Worm (Caenorhabditis elegans): ENCODE measurements around the gene ZK185.1.

Gene ZK185.1

DNA sequence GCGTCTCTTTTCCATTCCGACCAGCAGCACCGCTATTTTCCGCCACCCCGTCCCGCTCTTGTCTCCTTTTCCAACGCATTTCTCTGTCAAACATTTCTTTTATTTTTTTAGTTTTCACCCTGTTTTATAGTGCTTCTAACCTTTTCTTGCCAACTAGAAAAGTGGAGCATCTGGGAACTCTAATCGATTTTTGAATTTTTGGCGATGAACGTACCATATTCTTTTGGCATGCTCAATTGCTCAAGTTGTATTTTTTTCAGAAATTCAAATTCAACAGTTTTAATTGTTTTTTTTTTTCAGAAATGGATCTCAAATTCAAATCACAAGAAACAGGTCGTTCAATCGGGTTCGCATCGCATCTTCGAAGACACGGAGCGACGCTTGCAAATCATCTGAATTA is at the start of gene ZK185.1:
Gene ZK185.1, plus strand, starts transcription at position 301 of the 400 bp plus-strand sequence.
- no peak for TF ChIP-seq nhr-19 (GFP tag; conservative IDR thresholded peaks at IDR 0.05)
- no peak for TF ChIP-seq efl-1 (optimal IDR thresholded peaks at IDR 0.05)
- peak in 1 of 2 experiments; percentile 58 for TF ChIP-seq efl-1 (GFP tag; optimal IDR thresholded peaks at IDR 0.05 in 1 of 2)
- no peak for TF ChIP-seq nhr-47 (tag; optimal IDR thresholded peaks at IDR 0.05)

DNA sequence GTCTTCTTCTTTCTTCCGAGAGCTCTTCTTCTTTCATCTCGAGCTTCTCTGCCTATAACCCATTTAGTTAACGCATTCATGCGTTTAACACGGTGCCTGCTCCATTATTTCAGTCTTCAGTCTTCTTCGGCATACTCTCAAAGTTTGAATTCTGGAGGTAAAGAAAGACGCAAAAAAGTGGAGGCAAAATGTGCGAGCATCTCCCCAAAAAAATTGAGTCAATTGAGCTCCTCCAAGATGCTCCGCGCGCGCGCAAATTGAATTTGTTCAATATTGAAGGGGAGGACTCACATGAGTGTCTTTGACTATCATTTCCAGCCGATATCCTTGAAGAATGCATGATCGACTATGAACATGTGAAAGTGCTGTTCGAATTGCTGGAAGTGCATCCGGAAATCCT is 43.3 kb upstream of the ZK185.1 start:
- no peak for TF ChIP-seq grh-1 (GFP tag; IDR thresholded peaks at IDR 0.05)
- TF ChIP-seq nhr-71 (tag; optimal IDR thresholded peaks at IDR 0.05), result peak; percentile 7
- no peak for TF ChIP-seq aha-1 (tag; optimal IDR thresholded peaks at IDR 0.05)
- no peak for TF ChIP-seq mef-2 (tag; optimal IDR thresholded peaks at IDR 0.05)
- no peak for TF ChIP-seq lin-39 (tag; optimal IDR thresholded peaks at IDR 0.05)
- TF ChIP-seq pag-3 (tag; optimal IDR thresholded peaks at IDR 0.05; ENCODE audit: borderline replicate concordance, insufficient read depth), result no peak
- TF ChIP-seq blmp-1 (tag; optimal IDR thresholded peaks at IDR 0.05), result no peak
- TF ChIP-seq pax-3 (tag; optimal IDR thresholded peaks at IDR 0.05), result no peak
- no peak for TF ChIP-seq egl-13 (tag; optimal IDR thresholded peaks at IDR 0.05)
- TF ChIP-seq nhr-84 (tag; optimal IDR thresholded peaks at IDR 0.05), result no peak
- TF ChIP-seq tbx-2 (tag; optimal IDR thresholded peaks at IDR 0.05), result no peak
- TF ChIP-seq nhr-85 (tag), result peak; percentile 23
- no peak for TF ChIP-seq alr-1 (tag; optimal IDR thresholded peaks at IDR 0.05; ENCODE audit: borderline replicate concordance)
- TF ChIP-seq efl-3 (GFP tag; optimal IDR thresholded peaks at IDR 0.05), result no peak
- no peak for TF ChIP-seq fkh-8 (tag; optimal IDR thresholded peaks at IDR 0.05)
- no peak for TF ChIP-seq pqm-1 (tag; optimal IDR thresholded peaks at IDR 0.05)
- TF ChIP-seq fkh-10 (GFP tag; optimal IDR thresholded peaks at IDR 0.05), result peak; percentile 3
- no peak for TF ChIP-seq xbp-1 (tag; optimal IDR thresholded peaks at IDR 0.05)
- TF ChIP-seq unc-98 (GFP tag; IDR thresholded peaks at IDR 0.05), result no peak
- TF ChIP-seq lin-14 (GFP tag; optimal IDR thresholded peaks at IDR 0.05), result peak; percentile 71
- no peak for TF ChIP-seq fkh-4 (tag; optimal IDR thresholded peaks at IDR 0.05; ENCODE audit: borderline replicate concordance)
- peak; percentile 2 for TF ChIP-seq ces-1 (GFP tag; optimal IDR thresholded peaks at IDR 0.05)
- TF ChIP-seq irx-1 (tag; optimal IDR thresholded peaks at IDR 0.05), result no peak

DNA sequence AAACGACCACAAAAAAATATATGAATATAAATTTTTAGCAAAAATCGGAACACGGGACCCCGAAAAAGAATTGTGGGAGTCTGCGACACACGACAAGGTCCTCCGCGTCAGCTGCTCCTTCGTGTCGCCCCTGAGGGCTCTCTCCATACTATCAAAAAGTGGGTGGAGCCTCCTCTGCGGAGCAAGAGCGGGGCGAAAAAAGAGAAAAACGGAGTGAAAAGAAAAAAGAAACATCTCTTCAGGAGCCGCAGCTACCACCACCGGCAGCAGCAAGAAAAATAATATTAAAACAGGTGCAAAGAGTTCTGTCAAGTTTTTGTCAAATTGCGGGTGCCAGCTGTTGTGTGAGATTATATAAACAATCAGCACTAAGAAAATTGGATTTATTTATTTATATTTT is 41.7 kb upstream of the ZK185.1 start, which contains the start of gene gbb-2:
Gene gbb-2, minus strand, starts transcription at position 112 of the 400 bp plus-strand sequence.
- TF ChIP-seq nhr-12 (tag; optimal IDR thresholded peaks at IDR 0.05), result no peak
- peak; percentile 54 for TF ChIP-seq rnt-1 (tag; optimal IDR thresholded peaks at IDR 0.05)
- TF ChIP-seq lsy-2 (tag; optimal IDR thresholded peaks at IDR 0.05), result peak in 1 of 2 experiments; percentile 17
- TF ChIP-seq unc-86 (tag; optimal IDR thresholded peaks at IDR 0.05), result no peak
- TF ChIP-seq ama-1 (optimal IDR thresholded peaks at IDR 0.05), result no peak
- no peak for TF ChIP-seq blmp-1 (tag; optimal IDR thresholded peaks at IDR 0.05)
- TF ChIP-seq pax-3 (tag; optimal IDR thresholded peaks at IDR 0.05), result no peak
- no peak for TF ChIP-seq Y116A8C.19 (tag; optimal IDR thresholded peaks at IDR 0.05; ENCODE audit: borderline replicate concordance)
- TF ChIP-seq swsn-7 (tag; optimal IDR thresholded peaks at IDR 0.05), result no peak
- TF ChIP-seq sptf-1 (tag; optimal IDR thresholded peaks at IDR 0.05), result no peak
- no peak for TF ChIP-seq xbp-1 (tag; optimal IDR thresholded peaks at IDR 0.05)
- peak; percentile 14 for TF ChIP-seq snu-23 (GFP tag; optimal IDR thresholded peaks at IDR 0.05)
- TF ChIP-seq grh-1 (GFP tag; IDR thresholded peaks at IDR 0.05), result no peak
- TF ChIP-seq hlh-17 (GFP tag; optimal IDR thresholded peaks at IDR 0.05; ENCODE audit: borderline replicate concordance), result no peak
- peak; percentile 40 for TF ChIP-seq nhr-19 (GFP tag; conservative IDR thresholded peaks at IDR 0.05)
- TF ChIP-seq nhr-77 (tag; optimal IDR thresholded peaks at IDR 0.05), result no peak
- no peak for TF ChIP-seq unc-30 (tag; optimal IDR thresholded peaks at IDR 0.05)
- peak; percentile 6 for TF ChIP-seq mep-1 (tag; optimal IDR thresholded peaks at IDR 0.05)
- TF ChIP-seq lin-14 (GFP tag; optimal IDR thresholded peaks at IDR 0.05), result peak; percentile 79
- peak in 1 of 2 experiments; percentile 5 for TF ChIP-seq efl-1 (optimal IDR thresholded peaks at IDR 0.05)
- TF ChIP-seq efl-1 (GFP tag; optimal IDR thresholded peaks at IDR 0.05 in 1 of 2), result no peak
- TF ChIP-seq jun-1 (tag; optimal IDR thresholded peaks at IDR 0.05), result no peak
- no peak for TF ChIP-seq skn-1 (tag; optimal IDR thresholded peaks at IDR 0.05)
- no peak for TF ChIP-seq nhr-84 (tag; optimal IDR thresholded peaks at IDR 0.05)
- no peak for TF ChIP-seq ztf-4 (tag; optimal IDR thresholded peaks at IDR 0.05)
- TF ChIP-seq sox-4 (tag; optimal IDR thresholded peaks at IDR 0.05), result no peak
- no peak for TF ChIP-seq fkh-8 (tag; optimal IDR thresholded peaks at IDR 0.05)
- no peak for TF ChIP-seq nhr-85 (tag)
- no peak for TF ChIP-seq sup-37 (GFP tag; optimal IDR thresholded peaks at IDR 0.05)
- no peak for TF ChIP-seq pqm-1 (tag; optimal IDR thresholded peaks at IDR 0.05)
- no peak for TF ChIP-seq nhr-20 (tag; optimal IDR thresholded peaks at IDR 0.05)
- peak; percentile 67 for TF ChIP-seq nhr-71 (tag; optimal IDR thresholded peaks at IDR 0.05)

All from whole organism, L1 larva.